Fruit fly (Drosophila melanogaster) whole organism, embryonic: Measurements from ENCODE around the gene XRCC1.

Source experiments
- Aef1 ChIP-seq: fragments of 200-800 bp; sonication (Bioruptor generic); IDR thresholded peaks from 3 replicates; pipeline ENCODE4 v1.3.6; 2022; ENCODE audit warnings: missing biosample characterization, missing genetic modification characterization
- CG10654 ChIP-seq: fragments of 200-800 bp; sonication (Bioruptor generic); optimal IDR thresholded peaks from 2 replicates; lab custom pipeline; 2016; ENCODE audit warnings: missing biosample characterization, missing genetic modification characterization
- CG11093 ChIP-seq: fragments of 200-800 bp; sonication (Bioruptor generic); IDR thresholded peaks from 3 replicates; pipeline ENCODE4 v1.3.6; 2022; ENCODE audit warnings: missing biosample characterization, missing genetic modification characterization
- CG12071 ChIP-seq: fragments of 200-800 bp; sonication (Bioruptor generic); optimal IDR thresholded peaks from 3 replicates; lab custom pipeline; 2018; ENCODE audit warnings: missing biosample characterization, mild to moderate bottlenecking, missing genetic modification characterization
- CG13894 ChIP-seq: fragments of 200-800 bp; sonication (Bioruptor generic); optimal IDR thresholded peaks from 3 replicates; lab custom pipeline; 2018; ENCODE audit warnings: missing biosample characterization, mild to moderate bottlenecking, missing genetic modification characterization, moderate library complexity
- CG14441 ChIP-seq: fragments of 200-800 bp; sonication (Bioruptor generic); IDR thresholded peaks from 2 replicates; pipeline ENCODE4 v1.3.6; 2022; ENCODE audit warnings: missing biosample characterization, missing genetic modification characterization
- CG14965 ChIP-seq: fragments of 200-800 bp; sonication (Bioruptor generic); optimal IDR thresholded peaks from 2 replicates; lab custom pipeline; 2016; ENCODE audit warnings: missing biosample characterization, missing genetic modification characterization, borderline replicate concordance
- CG15011 ChIP-seq: fragments of 200-800 bp; sonication (Bioruptor generic); optimal IDR thresholded peaks from 3 replicates; lab custom pipeline; 2018; ENCODE audit warnings: missing biosample characterization, mild to moderate bottlenecking, missing genetic modification characterization
- CG30403 ChIP-seq: fragments of 200-800 bp; sonication (Bioruptor generic); optimal IDR thresholded peaks from 3 replicates; lab custom pipeline; 2016; ENCODE audit warnings: missing biosample characterization, missing genetic modification characterization
- CG30431 ChIP-seq: fragments of 200-800 bp; sonication (Bioruptor generic); optimal IDR thresholded peaks from 2 replicates; lab custom pipeline; 2017; ENCODE audit warnings: missing biosample characterization, missing genetic modification characterization
- CG31388 ChIP-seq: fragments of 200-800 bp; sonication (Bioruptor generic); optimal IDR thresholded peaks from 2 replicates; lab custom pipeline; 2016; ENCODE audit warnings: missing biosample characterization, missing genetic modification characterization
- CG31441 ChIP-seq: fragments of 200-800 bp; sonication (Bioruptor generic); IDR thresholded peaks from 2 replicates; pipeline ENCODE4 v1.3.6; 2022; ENCODE audit warnings: missing biosample characterization, missing genetic modification characterization
- CG32532 ChIP-seq: fragments of 200-800 bp; sonication (Bioruptor generic); IDR thresholded peaks from 2 replicates; pipeline ENCODE4 v1.3.6; 2022; ENCODE audit warnings: missing biosample characterization, missing genetic modification characterization
- CG4404 ChIP-seq: fragments of 200-800 bp; sonication (Bioruptor generic); IDR thresholded peaks from 2 replicates; pipeline ENCODE4 v1.3.6; 2022; ENCODE audit warnings: missing biosample characterization, missing genetic modification characterization
- CG8388 ChIP-seq: fragments of 200-800 bp; sonication (Bioruptor generic); optimal IDR thresholded peaks from 2 replicates; lab custom pipeline; 2019; ENCODE audit warnings: missing biosample characterization, mild to moderate bottlenecking, missing genetic modification characterization, moderate library complexity
- CG8765 ChIP-seq: fragments of 200-800 bp; sonication (Bioruptor generic); IDR thresholded peaks from 2 replicates; pipeline ENCODE4 v1.3.6; 2022; ENCODE audit warnings: missing biosample characterization, missing genetic modification characterization
- Dip3 ChIP-seq: fragments of 200-800 bp; sonication (Bioruptor generic); optimal IDR thresholded peaks from 3 replicates; lab custom pipeline; 2016; ENCODE audit warnings: missing biosample characterization, missing genetic modification characterization
- Ets65A ChIP-seq: fragments of 200-800 bp; sonication (Bioruptor generic); peaks from one replicate; lab custom pipeline; 2016; ENCODE audit warnings: missing biosample characterization, missing genetic modification characterization
- HLH4C ChIP-seq: fragments of 200-800 bp; sonication (Bioruptor generic); IDR thresholded peaks from 3 replicates; pipeline ENCODE4 v1.3.6; 2022; ENCODE audit warnings: missing biosample characterization, missing genetic modification characterization; ENCODE audit not compliant: partially characterized antibody
- Hmx ChIP-seq: fragments of 200-800 bp; sonication (Bioruptor generic); optimal IDR thresholded peaks from 2 replicates; lab custom pipeline; 2016; ENCODE audit warnings: missing biosample characterization, missing genetic modification characterization
- MBD-R2 ChIP-seq: fragments of 200-800 bp; sonication (Bioruptor generic); IDR thresholded peaks from 2 replicates; pipeline ENCODE4 v1.3.6; 2022; ENCODE audit warnings: missing biosample characterization, missing genetic modification characterization
- Med ChIP-seq: fragments of 200-800 bp; sonication (Bioruptor generic); peaks from one replicate; lab custom pipeline; 2016; ENCODE audit warnings: missing biosample characterization, missing genetic modification characterization, mild to moderate bottlenecking, inconsistent platforms, moderate library complexity
- Optix ChIP-seq: fragments of 200-800 bp; sonication (Bioruptor generic); IDR thresholded peaks from 3 replicates; pipeline ENCODE4 v1.3.6; 2022; ENCODE audit warnings: missing biosample characterization, missing genetic modification characterization
- Sin3A ChIP-seq: fragments of >200 bp; optimal IDR thresholded peaks from 2 replicates; lab custom pipeline; 2018
- Sox102F ChIP-seq: fragments of 200-800 bp; sonication (Bioruptor generic); optimal IDR thresholded peaks from 2 replicates; lab custom pipeline; 2018; ENCODE audit warnings: missing biosample characterization, mild to moderate bottlenecking, missing genetic modification characterization, moderate library complexity
- Ssrp ChIP-seq: fragments of 200-800 bp; sonication (Bioruptor generic); optimal IDR thresholded peaks from 2 replicates; lab custom pipeline; 2018; ENCODE audit warnings: missing biosample characterization, mild to moderate bottlenecking, missing genetic modification characterization, moderate library complexity
- Trl ChIP-seq, 3 experiments: fragments of >200 bp in 2 of 3; fragments of 200-800 bp in 1 of 3; sonication (Bioruptor generic) in 1 of 3; optimal IDR thresholded peaks; 2 replicates in 1 of 3; 3 replicates in 2 of 3; lab custom pipeline; 2016 to 2017; ENCODE audit warnings: missing biosample characterization in 1 of 3, missing genetic modification characterization in 1 of 3
- al ChIP-seq: fragments of 200-800 bp; sonication (Bioruptor generic); IDR thresholded peaks from 2 replicates; pipeline ENCODE4 v1.3.6; 2022; ENCODE audit warnings: missing biosample characterization, missing genetic modification characterization
- aop ChIP-seq: fragments of 200-800 bp; sonication (Bioruptor generic); IDR thresholded peaks from 2 replicates; pipeline ENCODE4 v1.3.6; 2022; ENCODE audit warnings: missing biosample characterization, missing genetic modification characterization
- cato ChIP-seq: fragments of 200-800 bp; sonication (Bioruptor generic); optimal IDR thresholded peaks from 2 replicates; lab custom pipeline; 2016; ENCODE audit warnings: missing biosample characterization, missing genetic modification characterization, borderline replicate concordance
- ci ChIP-seq: fragments of 200-800 bp; sonication (Bioruptor generic); IDR thresholded peaks from 3 replicates; pipeline ENCODE4 v1.3.6; 2022; ENCODE audit warnings: missing biosample characterization, missing genetic modification characterization
- crol ChIP-seq: fragments of 200-800 bp; sonication (Bioruptor generic); IDR thresholded peaks from 2 replicates; pipeline ENCODE4 v1.3.6; 2022; ENCODE audit warnings: missing biosample characterization, missing genetic modification characterization
- crp ChIP-seq, 2 experiments: fragments of 200-800 bp; sonication (Bioruptor generic); optimal IDR thresholded peaks; 2 replicates in 1 of 2; 3 replicates in 1 of 2; lab custom pipeline; 2017; ENCODE audit warnings: missing biosample characterization in 2 of 2, missing genetic modification characterization in 2 of 2, mild to moderate bottlenecking in 1 of 2, moderate library complexity in 1 of 2
- dimm ChIP-seq: fragments of 200-800 bp; sonication (Bioruptor generic); IDR thresholded peaks from 2 replicates; pipeline ENCODE4 v1.3.6; 2022; ENCODE audit warnings: missing biosample characterization, missing genetic modification characterization
- ewg ChIP-seq: fragments of 200-800 bp; sonication (Bioruptor generic); optimal IDR thresholded peaks from 3 replicates; lab custom pipeline; 2017; ENCODE audit warnings: mild to moderate bottlenecking, missing biosample characterization, missing genetic modification reagents, missing genetic modification characterization
- fd102C ChIP-seq: fragments of 200-800 bp; sonication (Bioruptor generic); optimal IDR thresholded peaks from 2 replicates; lab custom pipeline; 2018; ENCODE audit warnings: missing biosample characterization, mild to moderate bottlenecking, missing genetic modification characterization, moderate library complexity
- grn ChIP-seq: fragments of 200-800 bp; sonication (Bioruptor generic); optimal IDR thresholded peaks from 3 replicates; lab custom pipeline; 2017; ENCODE audit warnings: missing biosample characterization, missing genetic modification characterization
- ham ChIP-seq: fragments of 200-800 bp; sonication (Bioruptor generic); IDR thresholded peaks from 2 replicates; pipeline ENCODE4 v1.3.6; 2022; ENCODE audit warnings: missing biosample characterization, missing genetic modification characterization
- ken ChIP-seq: fragments of 200-800 bp; sonication (Bioruptor generic); IDR thresholded peaks from 3 replicates; pipeline ENCODE4 v1.3.6; 2022; ENCODE audit warnings: missing biosample characterization, missing genetic modification characterization
- lov ChIP-seq, 2 experiments: fragments of 200-800 bp in 1 of 2; fragments of >200 bp in 1 of 2; sonication (Bioruptor generic) in 1 of 2; IDR thresholded peaks in 1 of 2; optimal IDR thresholded peaks in 1 of 2; 2 replicates in 1 of 2; 3 replicates in 1 of 2; pipeline versions ENCODE4 v1.3.6 to Lab custom; 2017 to 2022; ENCODE audit warnings: missing biosample characterization in 1 of 2, missing genetic modification characterization in 1 of 2
- peb ChIP-seq: fragments of 200-800 bp; sonication (Bioruptor generic); IDR thresholded peaks from 2 replicates; pipeline ENCODE4 v1.3.6; 2022; ENCODE audit warnings: missing biosample characterization, missing genetic modification characterization
- sob ChIP-seq: fragments of 200-800 bp; sonication (Bioruptor generic); IDR thresholded peaks from 2 replicates; pipeline ENCODE4 v1.3.6; 2022; ENCODE audit warnings: missing biosample characterization, missing genetic modification characterization
- sqz ChIP-seq: fragments of 200-800 bp; sonication (Bioruptor generic); optimal IDR thresholded peaks from 3 replicates; lab custom pipeline; 2018; ENCODE audit warnings: missing biosample characterization, mild to moderate bottlenecking, missing genetic modification characterization
- sr ChIP-seq: fragments of 200-800 bp; sonication (Bioruptor generic); IDR thresholded peaks from 3 replicates; pipeline ENCODE4 v1.3.6; 2022; ENCODE audit warnings: missing biosample characterization, missing genetic modification characterization
- tna ChIP-seq: fragments of 200-800 bp; sonication (Bioruptor generic); IDR thresholded peaks from 2 replicates; pipeline ENCODE4 v1.3.6; 2022; ENCODE audit warnings: missing biosample characterization, missing genetic modification characterization; ENCODE audit not compliant: partially characterized antibody
- unc-4 ChIP-seq: fragments of 200-800 bp; sonication (Bioruptor generic); IDR thresholded peaks from 2 replicates; pipeline ENCODE4 v1.3.6; 2022; ENCODE audit warnings: missing biosample characterization, missing genetic modification characterization; ENCODE audit not compliant: partially characterized antibody
- vvl ChIP-seq: fragments of 200-800 bp; sonication (Bioruptor generic); IDR thresholded peaks from 2 replicates; pipeline ENCODE4 v1.3.6; 2022; ENCODE audit warnings: missing biosample characterization, missing genetic modification characterization
- yki ChIP-seq: fragments of >200 bp; optimal IDR thresholded peaks from 3 replicates; lab custom pipeline; 2018
- z ChIP-seq: fragments of 200-800 bp; sonication (Bioruptor generic); IDR thresholded peaks from 3 replicates; pipeline ENCODE4 v1.3.6; 2022; ENCODE audit warnings: missing biosample characterization, missing genetic modification characterization

The XRCC1 gene

DNA sequence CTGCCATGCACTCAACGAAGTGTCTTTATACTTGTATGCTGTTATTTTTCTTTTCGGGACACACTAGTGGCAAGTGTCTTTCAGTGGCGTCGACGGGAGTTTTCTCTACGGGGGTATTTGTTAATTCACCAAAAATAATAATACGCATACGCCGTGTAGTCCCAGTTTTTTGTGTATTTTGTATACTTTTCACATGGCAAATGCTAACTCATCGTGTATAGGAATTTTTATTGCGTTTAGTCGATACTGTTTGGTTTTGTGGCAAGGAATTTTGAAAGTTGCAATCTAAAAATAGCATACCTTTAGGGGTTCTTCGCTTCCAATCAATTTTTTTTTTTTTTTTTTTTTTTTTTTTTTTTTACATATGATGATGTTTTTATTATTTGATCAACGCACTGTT lies 8.8 kb downstream of the XRCC1 start (continued):
- TF ChIP-seq CG15011 (GFP tag; lab: Kevin White, UChicago) (no peak), cato (GFP tag; lab: Kevin White, UChicago) (no peak), peb (GFP tag; lab: Robert Waterston, UW) (no peak), CG13894 (tag; lab: Kevin White, UChicago) (peak; percentile 7), CG31388 (GFP tag; lab: Kevin White, UChicago) (no peak), CG31441 (GFP tag; lab: Robert Waterston, UW) (no peak), MBD-R2 (GFP tag; lab: Robert Waterston, UW) (no peak)

DNA sequence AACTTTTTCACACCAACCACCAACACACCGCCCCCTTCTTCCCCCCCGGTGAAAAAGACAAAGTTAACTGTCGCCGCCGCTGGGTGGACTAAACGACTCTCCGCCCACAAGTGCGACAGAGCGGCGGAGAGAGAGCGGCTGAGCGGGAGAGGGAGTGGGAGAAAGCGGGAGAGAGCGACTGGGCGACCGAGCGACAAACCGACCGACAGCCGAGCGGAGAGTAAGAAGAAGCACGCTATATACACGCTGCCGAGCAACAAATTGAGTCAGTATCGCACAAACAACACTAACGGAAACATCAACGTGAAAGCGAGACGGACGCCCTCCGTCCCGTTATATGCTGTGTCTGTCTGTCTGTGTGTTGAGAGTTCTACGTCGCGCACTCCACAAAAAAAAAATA lies 10.3 kb downstream of the XRCC1 start, which contains the start of gene SK:
SK (plus strand) TSS at position 267 of the 400 bp plus-strand sequence.
- TF ChIP-seq Ssrp (tag; lab: Kevin White, UChicago) = no peak
- TF ChIP-seq CG8765 (GFP tag; lab: Robert Waterston, UW) = 0 out of 2 replicates have a peak, but pooled peaks have one; percentile 10
- peak; percentile 57; the same call in 2 of the 3 replicates for TF ChIP-seq ken (GFP tag; lab: Robert Waterston, UW)
- TF ChIP-seq lov (optimal IDR thresholded peaks at IDR 0.05; lab: Kevin White, UChicago) = no peak
- no peak for TF ChIP-seq lov (GFP tag; IDR thresholded peaks at IDR 0.05; lab: Robert Waterston, UW)
- no peak for TF ChIP-seq fd102C (GFP tag; lab: Kevin White, UChicago)
- no peak for TF ChIP-seq Optix (GFP tag; lab: Robert Waterston, UW)
- peak; percentile 27 for TF ChIP-seq yki (lab: Kevin White, UChicago)
- no peak for TF ChIP-seq sob (GFP tag; lab: Robert Waterston, UW)
- no peak for TF ChIP-seq CG4404 (GFP tag; lab: Robert Waterston, UW)
- no peak for TF ChIP-seq grn (GFP tag; lab: Kevin White, UChicago)
- TF ChIP-seq aop (GFP tag; lab: Robert Waterston, UW) = no peak
- no peak for TF ChIP-seq Sin3A
- TF ChIP-seq CG8388 (GFP tag; lab: Kevin White, UChicago) = no peak
- peak; percentile 31 for TF ChIP-seq sqz (GFP tag; lab: Kevin White, UChicago)
- no peak for TF ChIP-seq ewg
- TF ChIP-seq CG11093 (GFP tag; lab: Robert Waterston, UW) = no peak
- TF ChIP-seq CG14441 (GFP tag; lab: Robert Waterston, UW) = no peak
- 0 out of 2 replicates have a peak, but pooled peaks have one; percentile 19 for TF ChIP-seq vvl (GFP tag; lab: Robert Waterston, UW)
- TF ChIP-seq CG14965 (GFP tag; lab: Kevin White, UChicago) = no peak
- TF ChIP-seq Aef1 (GFP tag; lab: Robert Waterston, UW) = no peak
- no peak for TF ChIP-seq CG10654 (GFP tag; lab: Kevin White, UChicago)
- no peak for TF ChIP-seq ham (GFP tag; lab: Robert Waterston, UW)
- TF ChIP-seq crp (GFP tag; optimal IDR thresholded peaks at IDR 0.05; lab: Kevin White, UChicago) = no peak
- peak; percentile 69; the same call in 2 of the 3 replicates for TF ChIP-seq z (GFP tag; lab: Robert Waterston, UW)
- TF ChIP-seq Sox102F (GFP tag; lab: Kevin White, UChicago) = no peak
- peak; percentile 67 for TF ChIP-seq Med (GFP tag; lab: Kevin White, UChicago)
- TF ChIP-seq tna (GFP tag; lab: Robert Waterston, UW) = no peak
- TF ChIP-seq crol (GFP tag; lab: Robert Waterston, UW) = peak; percentile 80
- TF ChIP-seq Trl (optimal IDR thresholded peaks at IDR 0.05; lab: Kevin White, UChicago) = peak; percentile 64 to 76
- no peak for TF ChIP-seq Trl (GFP tag; optimal IDR thresholded peaks at IDR 0.05; lab: Kevin White, UChicago)
- no peak for TF ChIP-seq Dip3 (GFP tag; lab: Kevin White, UChicago)
- TF ChIP-seq unc-4 (GFP tag; lab: Robert Waterston, UW) = 0 out of 2 replicates have a peak, but pooled peaks have one; percentile 23
- peak; percentile 48; the same call in 1 of the 2 replicates for TF ChIP-seq CG32532 (GFP tag; lab: Robert Waterston, UW)
- no peak for TF ChIP-seq CG30403 (GFP tag; lab: Kevin White, UChicago)
- TF ChIP-seq Ets65A = no peak
- TF ChIP-seq HLH4C (GFP tag; lab: Robert Waterston, UW) = 0 out of 3 replicates have a peak, but pooled peaks have one; percentile 16
- TF ChIP-seq ci (GFP tag; lab: Robert Waterston, UW) = peak; percentile 72; the same call in 2 of the 3 replicates
- no peak for TF ChIP-seq Hmx (GFP tag; lab: Kevin White, UChicago)
- peak; percentile 4 for TF ChIP-seq CG12071 (GFP tag; lab: Kevin White, UChicago)
- TF ChIP-seq dimm (GFP tag; lab: Robert Waterston, UW) = no peak
- peak; percentile 71 for TF ChIP-seq sr (GFP tag; lab: Robert Waterston, UW)
- no peak for TF ChIP-seq CG30431 (GFP tag; lab: Kevin White, UChicago)
- TF ChIP-seq al (GFP tag; lab: Robert Waterston, UW) = no peak
